Fruit fly (Drosophila melanogaster) whole organism, adult: ENCODE results near the gene Rtnl1.

Experiments
- CG7101 ChIP-seq: fragments of 200-800 bp; sonication (Bioruptor generic); optimal IDR thresholded peaks from 2 replicates; lab custom pipeline; 2018; ENCODE audit warnings: missing biosample characterization, mild to moderate bottlenecking, missing genetic modification characterization, moderate library complexity
- Clk ChIP-seq: fragments of 200-800 bp; sonication (Bioruptor generic); optimal IDR thresholded peaks from 2 replicates; lab custom pipeline; 2017; ENCODE audit warnings: missing biosample characterization, missing genetic modification characterization
- Hr96 ChIP-seq: fragments of 200-800 bp; sonication (Bioruptor generic); optimal IDR thresholded peaks from 2 replicates; lab custom pipeline; 2016; ENCODE audit warnings: missing biosample characterization, missing genetic modification characterization
- bab1 ChIP-seq: fragments of 200-800 bp; sonication (Bioruptor generic); optimal IDR thresholded peaks from 3 replicates; lab custom pipeline; 2019; ENCODE audit warnings: missing biosample characterization, mild to moderate bottlenecking, missing genetic modification characterization, moderate library complexity
- cnc ChIP-seq, 2 experiments: fragments of >200 bp; optimal IDR thresholded peaks; 2 replicates each; lab custom pipeline; 2017
- kay ChIP-seq: fragments of 200-800 bp; sonication (Bioruptor generic); peaks from one replicate; lab custom pipeline; 2016; ENCODE audit warnings: missing biosample characterization, missing genetic modification characterization, borderline replicate concordance
- toe ChIP-seq: fragments of 200-800 bp; sonication (Bioruptor generic); optimal IDR thresholded peaks from 2 replicates; lab custom pipeline; 2016; ENCODE audit warnings: missing biosample characterization, missing genetic modification characterization

DNA sequence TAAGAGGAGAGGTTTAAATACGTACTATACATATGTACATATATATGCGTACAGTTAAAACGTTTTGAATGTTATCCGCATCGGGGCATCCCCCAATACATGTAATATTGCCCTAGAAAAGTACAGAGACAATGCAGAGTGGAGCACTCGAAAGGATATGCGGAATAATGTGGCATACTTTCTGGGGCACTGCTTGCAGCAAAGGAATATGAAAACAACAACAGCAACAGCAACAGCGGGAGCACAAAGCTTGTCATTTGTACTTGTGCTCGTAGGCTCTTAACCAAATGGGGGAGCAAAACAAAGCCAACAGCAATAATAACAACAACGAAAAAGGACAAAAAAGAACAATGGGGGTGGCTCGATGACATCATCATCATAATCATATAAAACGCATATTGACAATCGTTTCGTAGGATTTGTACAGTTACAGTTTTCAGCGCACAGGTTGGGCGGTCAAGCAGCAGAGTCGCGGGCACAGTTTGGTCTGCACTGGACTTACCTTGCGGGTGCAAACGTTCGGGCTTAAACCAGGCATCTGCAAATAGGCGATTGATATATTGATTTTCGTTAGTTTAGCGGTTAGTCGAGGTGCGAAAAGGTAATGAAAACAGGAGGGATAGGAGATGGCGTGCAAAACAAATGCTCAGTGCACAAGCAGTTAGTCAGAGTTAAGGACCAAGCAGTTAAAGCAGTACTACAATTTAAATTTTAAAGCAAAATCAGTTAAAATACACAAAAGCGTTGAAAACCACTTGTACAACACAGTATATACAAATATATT lies 5.7 kb downstream of the Rtnl1 start:
- TF ChIP-seq cnc (optimal IDR thresholded peaks at IDR 0.05; lab: Kevin White, UChicago) = no peak
- no peak for TF ChIP-seq Hr96 (GFP tag; lab: Kevin White, UChicago)
- no peak for TF ChIP-seq toe
- no peak for TF ChIP-seq kay (GFP tag; lab: Kevin White, UChicago)
- no peak for TF ChIP-seq Clk (GFP tag; lab: Kevin White, UChicago)
- TF ChIP-seq CG7101 = no peak
- TF ChIP-seq bab1 (GFP tag; lab: Kevin White, UChicago) = no peak
